Worm (Caenorhabditis elegans): Measurements from ENCODE around the gene C34F6.7.

ce11 chrX:11208788-11209187 is 6.5 kb downstream of the C34F6.7 start, which contains the start of gene C34F6.5:
- no peak for TF ChIP-seq klf-2 (GFP tag; conservative IDR thresholded peaks at IDR 0.05)
- no peak for TF ChIP-seq ref-1 (GFP tag; conservative IDR thresholded peaks at IDR 0.05)
- TF ChIP-seq med-1 (GFP tag; optimal IDR thresholded peaks at IDR 0.05; ENCODE audit: insufficient read depth) = no peak
- no peak for TF ChIP-seq tab-1 (GFP tag; IDR thresholded peaks at IDR 0.05)
- no peak for TF ChIP-seq ztf-29 (GFP tag; IDR thresholded peaks at IDR 0.05)
- TF ChIP-seq cog-1 (tag; optimal IDR thresholded peaks at IDR 0.05) = no peak
- no peak for TF ChIP-seq ztf-23 (GFP tag; IDR thresholded peaks at IDR 0.05)
- TF ChIP-seq T22C8.4 (GFP tag; IDR thresholded peaks at IDR 0.05) = no peak

Data from whole organism, midembryonic.